Fruit fly (Drosophila melanogaster) whole organism, pupa: Measurements from ENCODE around the gene CG42638.
"Not testable (repeated sequence)": the region's sequence is repeated elsewhere in the genome, so short reads cannot be mapped to it uniquely, and the experiment has no call there.

Experiments
- CG10348 ChIP-seq: fragments of 200-800 bp; sonication (Bioruptor generic); IDR thresholded peaks from 2 replicates; pipeline ENCODE4 v1.3.6; 2022; ENCODE audit warnings: missing biosample characterization, missing genetic modification characterization
- CG12605 ChIP-seq: fragments of 200-800 bp; sonication (Bioruptor generic); IDR thresholded peaks from 2 replicates; pipeline ENCODE4 v1.3.6; 2022; ENCODE audit warnings: missing biosample characterization, missing genetic modification characterization
- CG13204 ChIP-seq: fragments of 200-800 bp; sonication (Bioruptor generic); optimal IDR thresholded peaks from 2 replicates; lab custom pipeline; 2018; ENCODE audit warnings: missing biosample characterization, mild to moderate bottlenecking, missing genetic modification characterization, moderate library complexity
- CG14655 ChIP-seq: fragments of 200-800 bp; sonication (Bioruptor generic); optimal IDR thresholded peaks from 3 replicates; lab custom pipeline; 2017; ENCODE audit warnings: mild to moderate bottlenecking, missing biosample characterization, missing genetic modification reagents, missing genetic modification characterization
- CG15710 ChIP-seq: fragments of 200-800 bp; sonication (Bioruptor generic); optimal IDR thresholded peaks from 2 replicates; lab custom pipeline; 2018; ENCODE audit warnings: missing biosample characterization, mild to moderate bottlenecking, missing genetic modification characterization, moderate library complexity
- CG17806 ChIP-seq: fragments of 200-800 bp; sonication (Bioruptor generic); optimal IDR thresholded peaks from 2 replicates; lab custom pipeline; 2018; ENCODE audit warnings: missing biosample characterization, mild to moderate bottlenecking, missing genetic modification characterization, moderate library complexity
- CG32121 ChIP-seq: fragments of 200-800 bp; sonication (Bioruptor generic); IDR thresholded peaks from 2 replicates; pipeline ENCODE4 v1.3.6; 2022; ENCODE audit warnings: missing biosample characterization, missing genetic modification characterization
- CG34367 ChIP-seq: fragments of 200-800 bp; sonication (Bioruptor generic); optimal IDR thresholded peaks from 2 replicates; lab custom pipeline; 2018; ENCODE audit warnings: missing biosample characterization, mild to moderate bottlenecking, missing genetic modification characterization
- CG4496 ChIP-seq: fragments of 200-800 bp; sonication (Bioruptor generic); IDR thresholded peaks from 3 replicates; pipeline ENCODE4 v1.3.6; 2022; ENCODE audit warnings: missing biosample characterization, missing genetic modification characterization
- CG8159 ChIP-seq: fragments of 200-800 bp; sonication (Bioruptor generic); optimal IDR thresholded peaks from 3 replicates; lab custom pipeline; 2018; ENCODE audit warnings: missing biosample characterization, mild to moderate bottlenecking, missing genetic modification characterization, moderate library complexity
- CG8301 ChIP-seq: fragments of 200-800 bp; sonication (Bioruptor generic); optimal IDR thresholded peaks from 2 replicates; lab custom pipeline; 2018; ENCODE audit warnings: missing biosample characterization, mild to moderate bottlenecking, missing genetic modification characterization
- CG9948 ChIP-seq: fragments of 200-800 bp; sonication (Bioruptor generic); optimal IDR thresholded peaks from 2 replicates; lab custom pipeline; 2018; ENCODE audit warnings: missing biosample characterization, mild to moderate bottlenecking, missing genetic modification characterization, moderate library complexity
- D1 ChIP-seq: fragments of 200-800 bp; sonication (Bioruptor generic); optimal IDR thresholded peaks from 2 replicates; lab custom pipeline; 2018; ENCODE audit warnings: missing biosample characterization, mild to moderate bottlenecking, missing genetic modification characterization, moderate library complexity
- EcR ChIP-seq: fragments of 200-800 bp; sonication (Bioruptor generic); optimal IDR thresholded peaks from 3 replicates; lab custom pipeline; 2019; ENCODE audit warnings: missing biosample characterization, missing genetic modification characterization, mild to moderate bottlenecking, moderate library complexity, missing genetic modification reagents
- Ets98B ChIP-seq: fragments of 200-800 bp; sonication (Bioruptor generic); IDR thresholded peaks from 2 replicates; pipeline ENCODE4 v1.3.6; 2022; ENCODE audit warnings: missing biosample characterization, missing genetic modification characterization
- Pif1A ChIP-seq: fragments of 200-800 bp; sonication (Bioruptor generic); optimal IDR thresholded peaks from 3 replicates; lab custom pipeline; 2016; ENCODE audit warnings: missing biosample characterization, missing genetic modification characterization
- Pif1B ChIP-seq: fragments of 200-800 bp; sonication (Bioruptor generic); optimal IDR thresholded peaks from 3 replicates; lab custom pipeline; 2016; ENCODE audit warnings: missing biosample characterization, missing genetic modification characterization
- Snoo ChIP-seq: fragments of 200-800 bp; sonication (Bioruptor generic); optimal IDR thresholded peaks from 3 replicates; lab custom pipeline; 2017; ENCODE audit warnings: missing biosample characterization, mild to moderate bottlenecking, missing genetic modification characterization, inconsistent platforms
- fd96Ca ChIP-seq: fragments of 200-800 bp; sonication (Bioruptor generic); IDR thresholded peaks from 3 replicates; pipeline ENCODE4 v1.3.6; 2022; ENCODE audit warnings: missing biosample characterization, missing genetic modification characterization
- gl ChIP-seq: fragments of 200-800 bp; sonication (Bioruptor generic); optimal IDR thresholded peaks from 2 replicates; lab custom pipeline; 2018; ENCODE audit warnings: missing biosample characterization, mild to moderate bottlenecking, missing genetic modification characterization
- rn ChIP-seq: fragments of 200-800 bp; sonication (Bioruptor generic); IDR thresholded peaks from 2 replicates; pipeline ENCODE4 v1.3.6; 2022; ENCODE audit warnings: missing biosample characterization, missing genetic modification characterization

The CG42638 gene

dm6 chr3L:19777279-19777960 lies 27.9 kb upstream of the CG42638 start:
- TF ChIP-seq Snoo (tag; lab: Kevin White, UChicago) = no peak
- no peak for TF ChIP-seq CG12605 (GFP tag; lab: Robert Waterston, UW)
- no peak for TF ChIP-seq CG15710 (tag; lab: Kevin White, UChicago)
- TF ChIP-seq CG32121 (GFP tag; lab: Robert Waterston, UW) = no peak
- no peak for TF ChIP-seq D1
- no peak for TF ChIP-seq CG17806 (tag; lab: Kevin White, UChicago)
- TF ChIP-seq CG9948 = no peak
- TF ChIP-seq CG8159 (tag; lab: Kevin White, UChicago) = no peak
- no peak for TF ChIP-seq fd96Ca (GFP tag; lab: Robert Waterston, UW)
- no peak for TF ChIP-seq CG10348 (GFP tag; lab: Robert Waterston, UW)
- no peak for TF ChIP-seq CG34367 (tag; lab: Kevin White, UChicago)
- TF ChIP-seq gl (tag; lab: Kevin White, UChicago) = no peak
- no peak for TF ChIP-seq EcR
- no peak for TF ChIP-seq CG13204 (GFP tag; lab: Kevin White, UChicago)
- TF ChIP-seq CG4496 (GFP tag; lab: Robert Waterston, UW) = no peak
- TF ChIP-seq rn = no peak
- no peak for TF ChIP-seq Ets98B (GFP tag; lab: Robert Waterston, UW)
- no peak for TF ChIP-seq CG8301 (tag; lab: Kevin White, UChicago)
- TF ChIP-seq CG14655 = no peak
- TF ChIP-seq Pif1B (GFP tag; lab: Kevin White, UChicago) = no peak

DNA sequence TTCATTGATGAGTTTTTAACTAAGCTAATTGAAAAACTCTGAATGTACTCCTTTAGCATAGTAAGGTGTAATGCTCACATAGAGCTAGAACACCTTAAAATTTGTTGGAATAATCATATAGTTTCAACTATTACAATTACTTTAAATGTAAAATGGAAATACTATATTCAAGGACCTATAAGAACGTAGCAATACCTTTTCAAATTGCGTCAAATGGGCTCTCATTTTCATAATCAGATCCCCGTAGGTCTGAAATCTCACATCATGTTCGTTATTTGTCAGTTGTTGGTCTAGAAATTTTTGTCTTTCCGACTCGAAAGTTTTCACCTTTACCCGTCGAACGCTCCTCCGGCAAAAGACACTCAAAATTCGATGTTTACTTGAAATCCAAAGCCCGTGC lies 10.6 kb upstream of the CG42638 start, which contains the start of gene Vtld:
Vtld (plus strand) TSS at position 301 of the 400 bp plus-strand sequence.
- not testable (repeated sequence) for TF ChIP-seq D1; EcR; CG8301 (tag; lab: Kevin White, UChicago)
- TF ChIP-seq, all 21 proteins: peak for 0; not testable (repeated sequence) for 21

dm6 chr3L:19728694-19729093 lies 20.9 kb downstream of the CG42638 start, which contains the start of gene CG42529:
Gene CG42529 (plus strand): TSS chr3L:19728994.
- TF ChIP-seq fd96Ca (GFP tag; lab: Robert Waterston, UW); Pif1A; CG15710 (tag; lab: Kevin White, UChicago): not testable (repeated sequence)

DNA sequence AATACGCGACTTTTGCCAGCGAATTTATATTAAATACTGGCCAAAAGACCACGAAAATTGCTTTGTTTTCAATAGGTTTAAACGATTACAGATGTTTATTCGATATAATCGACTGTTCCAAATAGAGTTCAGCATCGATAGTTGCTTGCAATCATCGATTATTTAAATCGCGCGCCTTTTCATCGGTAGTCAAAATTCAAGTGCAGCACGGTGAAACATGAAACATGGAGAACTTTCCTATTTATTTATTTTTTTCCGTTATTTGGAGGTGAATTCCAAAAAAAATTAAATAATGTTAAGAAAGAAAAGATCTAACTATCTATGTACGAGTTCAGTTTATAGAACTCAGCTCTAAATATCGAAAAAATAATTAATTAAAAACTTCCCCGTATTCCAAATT lies 31.3 kb downstream of the CG42638 start, which contains the start of gene Trpml:
Trpml (minus strand) TSS at position 101 of the 400 bp plus-strand sequence.
- TF ChIP-seq CG32121 (GFP tag; lab: Robert Waterston, UW); CG14655; Pif1B (GFP tag; lab: Kevin White, UChicago): not testable (repeated sequence)

DNA sequence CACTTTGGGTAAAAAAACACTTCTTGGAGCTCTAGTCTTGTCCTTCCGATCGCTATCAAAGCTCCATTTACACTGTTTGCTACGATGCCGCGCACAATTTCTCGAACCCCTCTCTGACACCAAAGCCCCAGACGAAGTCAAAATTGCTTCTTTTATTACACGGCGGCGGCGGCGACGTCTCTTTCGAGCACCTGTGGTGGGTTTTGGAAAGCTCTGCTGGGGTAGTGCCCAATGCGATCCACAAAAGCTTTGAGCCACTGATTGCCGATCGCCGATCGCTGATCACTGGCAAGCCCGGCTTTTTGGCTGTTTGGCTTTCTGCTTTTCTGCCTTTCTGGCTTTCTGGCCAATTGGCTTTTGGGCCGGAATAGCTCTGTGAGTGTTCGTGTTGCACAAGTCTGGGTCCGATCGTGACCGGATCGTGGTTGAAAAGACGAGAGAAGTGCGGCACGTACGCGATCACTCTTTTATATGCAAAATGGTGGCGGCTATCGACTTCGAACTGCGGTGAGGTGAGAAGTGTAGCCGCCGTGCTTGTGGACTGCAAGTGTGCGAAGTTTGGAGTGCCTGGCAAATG lies 41.9 kb downstream of the CG42638 start, which contains the start of gene serp:
serp (minus strand) TSS at position 446 of the 577 bp plus-strand sequence.
- TF ChIP-seq CG10348 (GFP tag; lab: Robert Waterston, UW) (no peak), CG9948 (no peak), CG4496 (GFP tag; lab: Robert Waterston, UW) (0 out of 3 replicates have a peak, but pooled peaks have one; percentile 60), rn (no peak)
- TF ChIP-seq, all 21 proteins: peak for 1

DNA sequence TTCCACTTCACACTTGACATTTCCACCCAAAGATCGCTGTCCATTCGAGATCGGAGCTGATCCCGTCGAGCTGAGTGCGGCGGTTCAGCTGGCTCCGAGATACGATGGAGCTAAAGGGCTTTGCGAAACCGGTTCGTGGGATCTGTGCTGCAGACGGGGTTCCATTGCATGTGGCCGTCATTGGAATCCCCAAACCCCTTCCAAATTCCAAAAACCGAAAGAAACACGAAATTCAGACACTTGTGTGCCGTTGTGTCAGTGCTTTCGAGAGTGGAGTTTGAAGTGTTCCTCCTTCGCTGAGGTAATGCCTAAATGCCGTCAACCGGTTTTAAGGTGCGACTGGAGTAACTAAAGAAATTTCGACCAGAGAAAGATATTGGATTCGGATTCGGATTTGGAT lies 44.7 kb downstream of the CG42638 start:
- no peak for TF ChIP-seq Pif1A
- TF ChIP-seq CG10348 (GFP tag; lab: Robert Waterston, UW) = no peak
- TF ChIP-seq CG13204 (GFP tag; lab: Kevin White, UChicago) = no peak
- TF ChIP-seq Snoo (tag; lab: Kevin White, UChicago) = no peak
- TF ChIP-seq Ets98B (GFP tag; lab: Robert Waterston, UW) = no peak
- no peak for TF ChIP-seq fd96Ca (GFP tag; lab: Robert Waterston, UW)
- no peak for TF ChIP-seq Pif1B (GFP tag; lab: Kevin White, UChicago)
- TF ChIP-seq gl (tag; lab: Kevin White, UChicago) = no peak
- no peak for TF ChIP-seq CG8301 (tag; lab: Kevin White, UChicago)
- no peak for TF ChIP-seq CG34367 (tag; lab: Kevin White, UChicago)
- no peak for TF ChIP-seq CG4496 (GFP tag; lab: Robert Waterston, UW)
- no peak for TF ChIP-seq CG17806 (tag; lab: Kevin White, UChicago)
- TF ChIP-seq CG32121 (GFP tag; lab: Robert Waterston, UW) = no peak

DNA sequence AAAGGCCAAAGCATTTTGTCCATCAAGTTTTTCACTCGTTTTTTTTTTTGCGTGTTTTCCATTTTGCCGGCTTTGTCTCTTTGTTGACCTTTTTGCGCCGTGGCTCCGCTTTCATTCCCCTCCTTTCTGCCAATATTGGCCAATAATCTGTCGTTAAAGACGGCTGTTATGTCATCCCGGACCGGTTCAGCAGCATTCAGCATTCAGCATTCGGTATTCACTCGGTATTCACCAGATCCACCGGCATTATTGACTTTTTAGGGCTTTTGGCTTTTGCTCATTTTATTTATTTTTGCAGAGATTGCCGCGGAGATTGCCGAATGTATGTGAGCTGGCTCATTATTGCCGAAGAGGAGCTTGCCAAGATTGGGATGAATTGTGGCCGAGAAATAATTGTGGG lies 46.2 kb downstream of the CG42638 start:
- no peak for TF ChIP-seq CG17806 (tag; lab: Kevin White, UChicago)
- peak; percentile 52 for TF ChIP-seq EcR
